Fruit fly (Drosophila melanogaster) whole organism, embryonic: Measurements from ENCODE around the gene drm.

Experiments used
- ATbp ChIP-seq: fragments of 200-800 bp; sonication (Bioruptor generic); optimal IDR thresholded peaks from 2 replicates; lab custom pipeline; 2017; ENCODE audit warnings: missing biosample characterization, mild to moderate bottlenecking, missing genetic modification characterization, missing genetic modification reagents
- CG12155 ChIP-seq: fragments of 200-800 bp; sonication (Bioruptor generic); optimal IDR thresholded peaks from 3 replicates; lab custom pipeline; 2016; ENCODE audit warnings: missing biosample characterization, missing genetic modification characterization
- Fer2 ChIP-seq: fragments of 200-800 bp; sonication (Bioruptor generic); optimal IDR thresholded peaks from 2 replicates; lab custom pipeline; 2018; ENCODE audit warnings: missing biosample characterization, mild to moderate bottlenecking, missing genetic modification characterization, moderate library complexity
- Gsc ChIP-seq: fragments of 200-800 bp; sonication (Bioruptor generic); IDR thresholded peaks from 2 replicates; pipeline ENCODE4 v1.3.6; 2022; ENCODE audit warnings: missing biosample characterization, missing genetic modification characterization
- Hey ChIP-seq: fragments of 200-800 bp; sonication (Bioruptor generic); optimal IDR thresholded peaks from 3 replicates; lab custom pipeline; 2018; ENCODE audit warnings: missing biosample characterization, mild to moderate bottlenecking, missing genetic modification characterization
- chm ChIP-seq: fragments of 200-800 bp; sonication (Bioruptor generic); IDR thresholded peaks from 2 replicates; pipeline ENCODE4 v1.3.6; 2022; ENCODE audit warnings: missing biosample characterization, missing genetic modification characterization
- cwo ChIP-seq: fragments of 200-800 bp; sonication (Bioruptor generic); optimal IDR thresholded peaks from 3 replicates; lab custom pipeline; 2017; ENCODE audit warnings: missing biosample characterization, missing genetic modification characterization, mild to moderate bottlenecking, moderate library complexity, missing genetic modification reagents

dm6 chr2L:3532973-3533525 is 6.0 kb upstream of the drm start:
- TF ChIP-seq chm (0 out of 2 replicates have a peak, but pooled peaks have one; percentile 49), ATbp (peak; percentile 11), Gsc (0 out of 2 replicates have a peak, but pooled peaks have one; percentile 9), CG12155 (GFP tag; lab: Kevin White, UChicago) (peak; percentile 45), Fer2 (tag; lab: Kevin White, UChicago) (no peak), Hey (tag; lab: Kevin White, UChicago) (no peak), cwo (GFP tag; lab: Kevin White, UChicago) (no peak)
